Worm (Caenorhabditis elegans) whole organism, L1 larva: ENCODE measurements around the gene clec-175.

Experiments
- C04F5.9 ChIP-seq: sonication (generic microtip); optimal IDR thresholded peaks from 2 replicates; lab custom pipeline; 2016; ENCODE audit warnings: missing genetic modification characterization, missing compliant biosample characterization
- alr-1 ChIP-seq: fragments of 200-800 bp; sonication (Bioruptor generic); optimal IDR thresholded peaks from 2 replicates; lab custom pipeline; 2018; ENCODE audit warnings: borderline replicate concordance, mild to moderate bottlenecking, missing genetic modification characterization, missing compliant biosample characterization
- blmp-1 ChIP-seq: fragments of 150-350 bp; optimal IDR thresholded peaks from 2 replicates; lab custom pipeline; 2014; ENCODE audit warnings: missing biosample characterization, missing genetic modification characterization
- ceh-8 ChIP-seq: fragments of 200-800 bp; sonication (Bioruptor generic); optimal IDR thresholded peaks from 2 replicates; lab custom pipeline; 2018; ENCODE audit warnings: mild to moderate bottlenecking, missing genetic modification characterization, moderate library complexity, missing compliant biosample characterization
- ceh-90 ChIP-seq: sonication (generic microtip); optimal IDR thresholded peaks from 2 replicates; lab custom pipeline; 2016; ENCODE audit warnings: missing genetic modification characterization, missing compliant biosample characterization
- dpl-1 ChIP-seq, 3 experiments: fragments of 150-350 bp in 2 of 3; sonication (generic microtip) in 1 of 3; optimal IDR thresholded peaks; 2 replicates each; lab custom pipeline; 2014 to 2017; ENCODE audit warnings: missing biosample characterization in 3 of 3, missing genetic modification characterization in 3 of 3, missing genetic modification reagents in 3 of 3
- dsc-1 ChIP-seq: sonication (generic microtip); optimal IDR thresholded peaks from 2 replicates; lab custom pipeline; 2016; ENCODE audit warnings: mild to moderate bottlenecking, missing genetic modification characterization, missing compliant biosample characterization
- efl-1 ChIP-seq, 4 experiments: fragments of 150-350 bp; optimal IDR thresholded peaks in 3 of 4; peaks in 1 of 4; 1 replicate in 1 of 4; 2 replicates in 3 of 4; lab custom pipeline; 2014; ENCODE audit warnings: missing biosample characterization in 2 of 4, missing genetic modification characterization in 2 of 4, missing genetic modification reagents in 2 of 4
- elt-2 ChIP-seq: sonication (generic microtip); optimal IDR thresholded peaks from 2 replicates; lab custom pipeline; 2016; ENCODE audit warnings: missing genetic modification characterization, mild to moderate bottlenecking, inconsistent platforms, missing compliant biosample characterization, missing genetic modification reagents
- elt-3 ChIP-seq, 6 experiments: fragments of 150-350 bp in 1 of 6; sonication (generic microtip); optimal IDR thresholded peaks; 2 replicates each; lab custom pipeline; 2017 to 2018; ENCODE audit warnings: missing biosample characterization in 6 of 6, missing genetic modification characterization in 6 of 6, inconsistent platforms in 1 of 6
- fos-1 ChIP-seq: fragments of 150-350 bp; optimal IDR thresholded peaks from 2 replicates; lab custom pipeline; 2014; ENCODE audit warnings: missing biosample characterization, missing genetic modification characterization
- grh-1 ChIP-seq: fragments of 200-800 bp; sonication (Bioruptor generic); IDR thresholded peaks from 2 replicates; pipeline ENCODE4 v1.3.6; 2022; ENCODE audit warnings: missing genetic modification reagents, missing genetic modification characterization, missing compliant biosample characterization
- irx-1 ChIP-seq: sonication (generic microtip); optimal IDR thresholded peaks from 2 replicates; lab custom pipeline; 2016; ENCODE audit warnings: missing genetic modification characterization, missing compliant biosample characterization
- isw-1 ChIP-seq: fragments of 200-800 bp; sonication (Bioruptor generic); IDR thresholded peaks from 2 replicates; pipeline ENCODE4 v1.3.6; 2022; ENCODE audit warnings: missing genetic modification characterization, missing compliant biosample characterization
- lin-13 ChIP-seq: fragments of 150-350 bp; optimal IDR thresholded peaks from 2 replicates; lab custom pipeline; 2014; ENCODE audit warnings: missing biosample characterization, missing genetic modification reagents, missing genetic modification characterization
- lsy-2 ChIP-seq, 2 experiments: fragments of 150-350 bp; optimal IDR thresholded peaks; 2 replicates each; lab custom pipeline; 2014; ENCODE audit warnings: missing biosample characterization in 2 of 2, missing genetic modification characterization in 2 of 2
- mep-1 ChIP-seq: fragments of 150-350 bp; optimal IDR thresholded peaks from 2 replicates; lab custom pipeline; 2014; ENCODE audit warnings: missing biosample characterization, missing genetic modification characterization
- nhr-11 ChIP-seq: fragments of 150-350 bp; optimal IDR thresholded peaks from 2 replicates; lab custom pipeline; 2014; ENCODE audit warnings: missing biosample characterization, missing genetic modification characterization
- nhr-19 ChIP-seq: fragments of 200-800 bp; sonication (Bioruptor generic); conservative IDR thresholded peaks from 2 replicates; pipeline ENCODE4 v1.3.6; 2022; ENCODE audit warnings: missing genetic modification characterization, missing compliant biosample characterization
- nhr-20 ChIP-seq: sonication (generic microtip); optimal IDR thresholded peaks from 2 replicates; lab custom pipeline; 2016; ENCODE audit warnings: mild to moderate bottlenecking, missing genetic modification characterization, missing compliant biosample characterization
- nhr-237 ChIP-seq: fragments of 150-350 bp; optimal IDR thresholded peaks from 2 replicates; lab custom pipeline; 2014; ENCODE audit warnings: missing biosample characterization, missing genetic modification characterization
- nhr-47 ChIP-seq: sonication (generic microtip); optimal IDR thresholded peaks from 2 replicates; lab custom pipeline; 2016; ENCODE audit warnings: mild to moderate bottlenecking, missing genetic modification characterization, moderate library complexity, missing compliant biosample characterization
- nhr-71 ChIP-seq: sonication (generic microtip); optimal IDR thresholded peaks from 2 replicates; lab custom pipeline; 2016; ENCODE audit warnings: mild to moderate bottlenecking, missing genetic modification characterization, moderate library complexity, missing compliant biosample characterization
- nhr-85 ChIP-seq: sonication (generic microtip); peaks from one replicate; lab custom pipeline; 2016; ENCODE audit warnings: missing genetic modification characterization, inconsistent platforms, missing compliant biosample characterization
- nhr-90 ChIP-seq: sonication (generic microtip); optimal IDR thresholded peaks from 2 replicates; lab custom pipeline; 2016; ENCODE audit warnings: mild to moderate bottlenecking, missing genetic modification characterization, missing compliant biosample characterization; ENCODE audit not compliant: poor library complexity
- pag-3 ChIP-seq: sonication (generic microtip); optimal IDR thresholded peaks from 2 replicates; lab custom pipeline; 2017; ENCODE audit warnings: missing genetic modification characterization, mild to moderate bottlenecking, missing compliant biosample characterization, antibody characterized with exemption, borderline replicate concordance; ENCODE audit not compliant: insufficient read depth
- pax-3 ChIP-seq: fragments of 200-800 bp; sonication (Bioruptor generic); optimal IDR thresholded peaks from 2 replicates; lab custom pipeline; 2018; ENCODE audit warnings: mild to moderate bottlenecking, missing genetic modification characterization, moderate library complexity, missing compliant biosample characterization
- rnt-1 ChIP-seq: sonication (generic microtip); optimal IDR thresholded peaks from 2 replicates; lab custom pipeline; 2016; ENCODE audit warnings: mild to moderate bottlenecking, missing genetic modification characterization, moderate library complexity, missing compliant biosample characterization
- sup-37 ChIP-seq: fragments of 200-800 bp; sonication (Bioruptor generic); optimal IDR thresholded peaks from 2 replicates; lab custom pipeline; 2018; ENCODE audit warnings: mild to moderate bottlenecking, missing genetic modification characterization, missing compliant biosample characterization
- tlp-1 ChIP-seq: fragments of 150-350 bp; optimal IDR thresholded peaks from 2 replicates; lab custom pipeline; 2014; ENCODE audit warnings: missing biosample characterization, missing genetic modification characterization
- unc-130 ChIP-seq: fragments of 150-350 bp; optimal IDR thresholded peaks from 2 replicates; lab custom pipeline; 2017; ENCODE audit warnings: missing biosample characterization, missing genetic modification characterization, inconsistent platforms
- ztf-4 ChIP-seq: fragments of 150-350 bp; optimal IDR thresholded peaks from 2 replicates; lab custom pipeline; 2014; ENCODE audit warnings: missing biosample characterization, missing genetic modification characterization

The clec-175 gene

DNA sequence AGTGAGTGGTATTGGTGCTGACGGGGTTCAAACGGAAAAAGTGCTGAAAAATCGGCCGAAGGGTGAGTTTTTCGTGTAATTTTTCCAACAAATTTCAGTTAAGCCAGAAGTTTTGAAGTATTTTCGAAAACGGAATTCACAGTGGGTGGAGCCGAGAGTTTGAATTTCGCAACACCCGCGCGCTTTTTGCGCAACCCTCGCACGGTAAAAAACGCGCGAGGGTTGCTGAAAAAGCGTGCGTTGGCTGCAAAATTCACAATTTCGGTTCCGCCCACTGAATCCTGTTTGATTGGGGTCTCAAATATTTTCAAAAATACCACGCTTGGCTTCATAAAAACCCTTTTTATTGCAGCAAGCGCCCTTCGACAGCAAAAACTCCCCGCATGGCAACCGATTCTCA, 25.2 kb downstream of the clec-175 start:
- TF ChIP-seq ceh-90 (tag; lab: Kevin White, UChicago) (no peak), nhr-237 (no peak), sup-37 (GFP tag; lab: Kevin White, UChicago) (no peak), mep-1 (tag; lab: Kevin White, UChicago) (no peak), nhr-47 (no peak), fos-1 (tag; lab: Kevin White, UChicago) (no peak)

- TF ChIP-seq rnt-1 (no peak), efl-1 (optimal IDR thresholded peaks at IDR 0.05; lab: Kevin White, UChicago) (no peak), efl-1 (GFP tag; optimal IDR thresholded peaks at IDR 0.05 in 1 of 2; lab: Kevin White, UChicago) (peak in 1 of 2 experiments; percentile 52), alr-1 (peak; percentile 88)
Observed at ce11 chrIV:4448343-4448742, 26.2 kb downstream of the clec-175 start.

ce11 chrIV:4449439-4449838, 27.3 kb downstream of the clec-175 start, which contains the start of gene R08C7.12:
Gene R08C7.12, plus strand, starts transcription at chrIV:4449739.
- no peak for TF ChIP-seq lin-13 (GFP tag; lab: Kevin White, UChicago)
- no peak for TF ChIP-seq pag-3
- no peak for TF ChIP-seq nhr-47
- no peak for TF ChIP-seq ceh-8 (GFP tag; lab: Kevin White, UChicago)
- no peak for TF ChIP-seq dpl-1 (GFP tag; optimal IDR thresholded peaks at IDR 0.05; lab: Kevin White, UChicago)
- no peak for TF ChIP-seq ztf-4 (tag; lab: Kevin White, UChicago)
- TF ChIP-seq efl-1 (optimal IDR thresholded peaks at IDR 0.05; lab: Kevin White, UChicago): no peak
- no peak for TF ChIP-seq efl-1 (GFP tag; optimal IDR thresholded peaks at IDR 0.05 in 1 of 2; lab: Kevin White, UChicago)
- TF ChIP-seq grh-1: no peak
- no peak for TF ChIP-seq C04F5.9
- no peak for TF ChIP-seq fos-1 (tag; lab: Kevin White, UChicago)
- TF ChIP-seq lsy-2 (tag; optimal IDR thresholded peaks at IDR 0.05; lab: Kevin White, UChicago): no peak
- TF ChIP-seq irx-1 (tag; lab: Kevin White, UChicago): no peak
- no peak for TF ChIP-seq elt-2 (tag; lab: Kevin White, UChicago)
- no peak for TF ChIP-seq nhr-19 (GFP tag; lab: Robert Waterston, UW)
- no peak for TF ChIP-seq dsc-1 (tag; lab: Kevin White, UChicago)
- TF ChIP-seq nhr-11 (tag; lab: Kevin White, UChicago): no peak
- TF ChIP-seq isw-1: no peak

DNA sequence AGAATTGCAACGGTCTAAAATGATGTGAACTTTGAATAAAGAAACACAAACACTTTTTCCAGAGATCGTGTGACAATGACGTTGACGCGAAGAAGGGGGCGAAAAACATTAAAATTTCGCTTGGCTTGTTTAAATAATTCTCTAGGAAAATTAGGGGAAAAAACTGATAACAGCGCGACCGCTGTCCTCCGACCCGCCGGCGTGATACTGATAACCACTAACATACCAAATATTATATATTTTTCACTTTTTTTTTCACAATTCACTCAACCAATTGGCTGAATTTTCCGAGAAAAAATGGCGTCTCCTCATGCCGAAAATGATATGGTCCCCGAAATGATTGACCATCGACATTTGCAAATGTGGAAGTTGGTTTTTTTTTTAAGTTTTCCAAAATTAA, 27.7 kb downstream of the clec-175 start:
- TF ChIP-seq nhr-47: peak; percentile 20
- TF ChIP-seq pax-3 (tag; lab: Kevin White, UChicago): peak; percentile 6
- TF ChIP-seq nhr-85 (tag; lab: Kevin White, UChicago): peak; percentile 4
- no peak for TF ChIP-seq ceh-8 (GFP tag; lab: Kevin White, UChicago)
- TF ChIP-seq nhr-20 (tag; lab: Kevin White, UChicago): peak; percentile 11
- TF ChIP-seq unc-130 (tag; lab: Kevin White, UChicago): no peak
- TF ChIP-seq blmp-1 (tag; lab: Kevin White, UChicago): peak; percentile 3
- peak in 1 of 6 experiments; percentile 10 for TF ChIP-seq elt-3 (tag; optimal IDR thresholded peaks at IDR 0.05; lab: Kevin White, UChicago)
- peak; percentile 41 for TF ChIP-seq elt-2 (tag; lab: Kevin White, UChicago)
- peak; percentile 45 for TF ChIP-seq nhr-90 (tag; lab: Kevin White, UChicago)
- TF ChIP-seq nhr-71: peak; percentile 44
- TF ChIP-seq, all 84 proteins: peak for 9

- TF ChIP-seq ceh-90 (tag; lab: Kevin White, UChicago) (no peak), tlp-1 (tag; lab: Kevin White, UChicago) (no peak), efl-1 (optimal IDR thresholded peaks at IDR 0.05; lab: Kevin White, UChicago) (no peak), efl-1 (GFP tag; optimal IDR thresholded peaks at IDR 0.05 in 1 of 2; lab: Kevin White, UChicago) (no peak), nhr-85 (tag; lab: Kevin White, UChicago) (peak; percentile 37)
Observed at ce11 chrIV:4451576-4451975, 29.4 kb downstream of the clec-175 start, which contains the start of gene R08C7.1. Gene R08C7.1, plus strand, starts transcription at chrIV:4451876.
